Fruit fly (Drosophila melanogaster): Measurements from ENCODE around the gene CG17751.

The CG17751 gene

dm6 chr3R:19606954-19607353, at the start of gene CG17751:
Gene CG17751 (plus strand): TSS chr3R:19607254.
- TF ChIP-seq noc (tag; optimal IDR thresholded peaks at IDR 0.05): no peak

dm6 chr3R:19568736-19569135, 38.3 kb upstream of the CG17751 start:
- no peak for TF ChIP-seq noc (tag; optimal IDR thresholded peaks at IDR 0.05)

dm6 chr3R:19569139-19569538, 37.9 kb upstream of the CG17751 start:
- no peak for TF ChIP-seq noc (tag; optimal IDR thresholded peaks at IDR 0.05)

dm6 chr3R:19569654-19570053, 37.4 kb upstream of the CG17751 start:
- no peak for TF ChIP-seq noc (tag; optimal IDR thresholded peaks at IDR 0.05)

dm6 chr3R:19571195-19571594, 35.9 kb upstream of the CG17751 start:
- TF ChIP-seq noc (tag; optimal IDR thresholded peaks at IDR 0.05): no peak

dm6 chr3R:19571938-19572337, 35.1 kb upstream of the CG17751 start:
- no peak for TF ChIP-seq noc (tag; optimal IDR thresholded peaks at IDR 0.05)

- no peak for TF ChIP-seq noc (tag; optimal IDR thresholded peaks at IDR 0.05)
Measured at dm6 chr3R:19581829-19582228, 25.2 kb upstream of the CG17751 start.

dm6 chr3R:19583311-19583710, 23.7 kb upstream of the CG17751 start:
- no peak for TF ChIP-seq noc (tag; optimal IDR thresholded peaks at IDR 0.05)

- no peak for TF ChIP-seq noc (tag; optimal IDR thresholded peaks at IDR 0.05)
Measured at dm6 chr3R:19584818-19585217, 22.2 kb upstream of the CG17751 start.

- no peak for TF ChIP-seq noc (tag; optimal IDR thresholded peaks at IDR 0.05)
Measured at dm6 chr3R:19586319-19586718, 20.7 kb upstream of the CG17751 start.

- no peak for TF ChIP-seq noc (tag; optimal IDR thresholded peaks at IDR 0.05)
Measured at dm6 chr3R:19587652-19588051, 19.4 kb upstream of the CG17751 start.

dm6 chr3R:19598855-19599254, 8.2 kb upstream of the CG17751 start, which contains the start of gene Cpr92A:
Gene Cpr92A (minus strand): TSS chr3R:19598955.
- no peak for TF ChIP-seq noc (tag; optimal IDR thresholded peaks at IDR 0.05)

- TF ChIP-seq noc (tag; optimal IDR thresholded peaks at IDR 0.05): no peak
Measured at dm6 chr3R:19600335-19600734, 6.7 kb upstream of the CG17751 start, which contains the start of gene CG7333. Gene CG7333 (plus strand): TSS chr3R:19600635.

- no peak for TF ChIP-seq noc (tag; optimal IDR thresholded peaks at IDR 0.05)
Measured at dm6 chr3R:19602996-19603395, 4.1 kb upstream of the CG17751 start, which contains the start of gene CG7342. Gene CG7342 (plus strand): TSS chr3R:19603375.

- no peak for TF ChIP-seq noc (tag; optimal IDR thresholded peaks at IDR 0.05)
Measured at dm6 chr3R:19609925-19610324, 2.9 kb downstream of the CG17751 start, which contains the start of gene CG17752. Gene CG17752 (plus strand): TSS chr3R:19610225.

- TF ChIP-seq noc (tag; optimal IDR thresholded peaks at IDR 0.05): peak; percentile 73
Measured at dm6 chr3R:19612908-19613431, 5.9 kb downstream of the CG17751 start, which contains the start of gene CG16727. Gene CG16727 (plus strand): TSS chr3R:19613381.

- no peak for TF ChIP-seq noc (tag; optimal IDR thresholded peaks at IDR 0.05)
Measured at dm6 chr3R:19619908-19620307, 12.9 kb downstream of the CG17751 start.

- TF ChIP-seq noc (tag; optimal IDR thresholded peaks at IDR 0.05): no peak
Measured at dm6 chr3R:19620953-19621352, 13.9 kb downstream of the CG17751 start.
